Worm (Caenorhabditis elegans) whole organism, L2 larva: ENCODE data around the gene dop-3.

Source experiments
- C34F6.9 ChIP-seq: fragments of 150-350 bp; optimal IDR thresholded peaks from 2 replicates; lab custom pipeline; 2014; ENCODE audit warnings: missing biosample characterization, missing genetic modification characterization
- R02D3.7 ChIP-seq: fragments of 150-350 bp; optimal IDR thresholded peaks from 2 replicates; lab custom pipeline; 2014; ENCODE audit warnings: missing biosample characterization, missing genetic modification characterization
- Y55F3AM.14 ChIP-seq: fragments of 200-800 bp; sonication (Bioruptor generic); optimal IDR thresholded peaks from 2 replicates; lab custom pipeline; 2018; ENCODE audit warnings: mild to moderate bottlenecking, missing genetic modification characterization, missing compliant biosample characterization
- ZK546.5 ChIP-seq: sonication (generic microtip); optimal IDR thresholded peaks from 2 replicates; lab custom pipeline; 2017; ENCODE audit warnings: missing biosample characterization, missing genetic modification characterization
- alr-1 ChIP-seq: fragments of 150-350 bp; optimal IDR thresholded peaks from 2 replicates; lab custom pipeline; 2014; ENCODE audit warnings: missing biosample characterization, missing genetic modification characterization
- blmp-1 ChIP-seq: sonication (generic microtip); optimal IDR thresholded peaks from 2 replicates; lab custom pipeline; 2017; ENCODE audit warnings: missing genetic modification characterization, mild to moderate bottlenecking, missing compliant biosample characterization, antibody characterized with exemption, moderate library complexity; ENCODE audit not compliant: insufficient read depth
- ceh-16 ChIP-seq: fragments of 150-350 bp; optimal IDR thresholded peaks from 2 replicates; lab custom pipeline; 2014; ENCODE audit warnings: missing biosample characterization, missing genetic modification characterization
- crh-2 ChIP-seq: sonication (generic microtip); optimal IDR thresholded peaks from 2 replicates; lab custom pipeline; 2017; ENCODE audit warnings: missing biosample characterization, missing genetic modification characterization
- elt-1 ChIP-seq: fragments of 150-350 bp; optimal IDR thresholded peaks from 2 replicates; lab custom pipeline; 2014; ENCODE audit warnings: missing biosample characterization, missing genetic modification characterization
- elt-3 ChIP-seq: sonication (generic microtip); optimal IDR thresholded peaks from 2 replicates; lab custom pipeline; 2017; ENCODE audit warnings: missing biosample characterization, missing genetic modification characterization
- fos-1 ChIP-seq: fragments of 150-350 bp; optimal IDR thresholded peaks from 2 replicates; lab custom pipeline; 2014; ENCODE audit warnings: missing biosample characterization, missing genetic modification characterization
- gmeb-1 ChIP-seq: fragments of 150-350 bp; optimal IDR thresholded peaks from 2 replicates; lab custom pipeline; 2014; ENCODE audit warnings: missing biosample characterization, missing genetic modification characterization
- lin-39 ChIP-seq: fragments of 150-350 bp; optimal IDR thresholded peaks from 2 replicates; lab custom pipeline; 2014; ENCODE audit warnings: missing biosample characterization, missing genetic modification reagents, missing genetic modification characterization
- lsy-2 ChIP-seq, 2 experiments: fragments of 150-350 bp in 1 of 2; sonication (generic microtip) in 1 of 2; optimal IDR thresholded peaks; 2 replicates each; lab custom pipeline; 2014 to 2017; ENCODE audit warnings: missing biosample characterization in 2 of 2, missing genetic modification characterization in 2 of 2
- mab-5 ChIP-seq: fragments of 150-350 bp; optimal IDR thresholded peaks from 2 replicates; lab custom pipeline; 2014; ENCODE audit warnings: missing biosample characterization, missing genetic modification characterization
- mbf-1 ChIP-seq: sonication (generic microtip); optimal IDR thresholded peaks from 2 replicates; lab custom pipeline; 2017; ENCODE audit warnings: missing biosample characterization, missing genetic modification characterization
- mdl-1 ChIP-seq, 2 experiments: fragments of 150-350 bp in 1 of 2; sonication (generic microtip) in 1 of 2; optimal IDR thresholded peaks; 2 replicates each; lab custom pipeline; 2017; ENCODE audit warnings: missing biosample characterization in 2 of 2, missing genetic modification characterization in 2 of 2
- nhr-10 ChIP-seq: sonication (generic microtip); optimal IDR thresholded peaks from 2 replicates; lab custom pipeline; 2017; ENCODE audit warnings: missing biosample characterization, missing genetic modification characterization
- nhr-11 ChIP-seq: fragments of 150-350 bp; optimal IDR thresholded peaks from 2 replicates; lab custom pipeline; 2014; ENCODE audit warnings: missing biosample characterization, missing genetic modification characterization
- nhr-129 ChIP-seq: fragments of 150-350 bp; optimal IDR thresholded peaks from 2 replicates; lab custom pipeline; 2014; ENCODE audit warnings: missing biosample characterization, missing genetic modification characterization
- nhr-21 ChIP-seq: fragments of 150-350 bp; optimal IDR thresholded peaks from 2 replicates; lab custom pipeline; 2014; ENCODE audit warnings: missing biosample characterization, missing genetic modification characterization
- nhr-237 ChIP-seq: fragments of 150-350 bp; optimal IDR thresholded peaks from 2 replicates; lab custom pipeline; 2014; ENCODE audit warnings: missing biosample characterization, missing genetic modification characterization
- nhr-6 ChIP-seq: fragments of 150-350 bp; optimal IDR thresholded peaks from 2 replicates; lab custom pipeline; 2014; ENCODE audit warnings: missing biosample characterization, missing genetic modification characterization
- nhr-77 ChIP-seq: fragments of 150-350 bp; optimal IDR thresholded peaks from 2 replicates; lab custom pipeline; 2014; ENCODE audit warnings: missing biosample characterization, missing genetic modification characterization
- sem-4 ChIP-seq: fragments of 150-350 bp; optimal IDR thresholded peaks from 2 replicates; lab custom pipeline; 2014; ENCODE audit warnings: missing biosample characterization, missing genetic modification reagents, missing genetic modification characterization
- skn-1 ChIP-seq: sonication (generic microtip); optimal IDR thresholded peaks from 2 replicates; lab custom pipeline; 2017; ENCODE audit warnings: missing biosample characterization, missing genetic modification characterization
- sma-3 ChIP-seq: sonication (generic microtip); optimal IDR thresholded peaks from 2 replicates; lab custom pipeline; 2016; ENCODE audit warnings: missing genetic modification reagents, missing genetic modification characterization, missing compliant biosample characterization
- sma-9 ChIP-seq, 2 experiments: fragments of 150-350 bp in 1 of 2; sonication (generic microtip) in 1 of 2; optimal IDR thresholded peaks; 2 replicates each; lab custom pipeline; 2014 to 2016; ENCODE audit warnings: missing genetic modification characterization in 2 of 2, mild to moderate bottlenecking in 1 of 2, missing biosample characterization in 1 of 2, missing compliant biosample characterization in 1 of 2, missing genetic modification reagents in 1 of 2, moderate library complexity in 1 of 2
- unc-55 ChIP-seq: fragments of 150-350 bp; sonication (generic microtip); optimal IDR thresholded peaks from 3 replicates; lab custom pipeline; 2014; ENCODE audit warnings: missing biosample characterization, missing genetic modification reagents, missing genetic modification characterization
- unc-62 ChIP-seq: fragments of 150-350 bp; optimal IDR thresholded peaks from 2 replicates; lab custom pipeline; 2014; ENCODE audit warnings: missing biosample characterization, missing genetic modification reagents, missing genetic modification characterization
- zag-1 ChIP-seq: fragments of 150-350 bp; optimal IDR thresholded peaks from 2 replicates; lab custom pipeline; 2014; ENCODE audit warnings: missing biosample characterization, missing genetic modification characterization
- ztf-1 ChIP-seq: fragments of 200-800 bp; sonication (Bioruptor generic); conservative IDR thresholded peaks from 2 replicates; pipeline ENCODE4 v1.3.6; 2022; ENCODE audit warnings: missing genetic modification characterization, missing compliant biosample characterization
- ztf-11 ChIP-seq: sonication (generic microtip); optimal IDR thresholded peaks from 2 replicates; lab custom pipeline; 2017; ENCODE audit warnings: missing biosample characterization, missing genetic modification characterization
- ztf-4 ChIP-seq: fragments of 150-350 bp; optimal IDR thresholded peaks from 2 replicates; lab custom pipeline; 2014; ENCODE audit warnings: missing biosample characterization, missing genetic modification characterization

Gene dop-3

ce11 chrX:6572987-6573386 is 3.5 kb upstream of the dop-3 start:
- TF ChIP-seq elt-3 (tag; lab: Kevin White, UChicago) (no peak), mbf-1 (tag; lab: Kevin White, UChicago) (no peak), zag-1 (tag; lab: Kevin White, UChicago) (no peak), sma-9 (GFP tag; optimal IDR thresholded peaks at IDR 0.05; lab: Kevin White, UChicago) (no peak), sma-9 (tag; optimal IDR thresholded peaks at IDR 0.05; lab: Kevin White, UChicago) (no peak), blmp-1 (tag; lab: Kevin White, UChicago) (no peak), crh-2 (tag; lab: Kevin White, UChicago) (no peak), gmeb-1 (tag; lab: Kevin White, UChicago) (no peak), fos-1 (tag; lab: Kevin White, UChicago) (no peak), nhr-237 (tag; lab: Kevin White, UChicago) (no peak), nhr-11 (tag; lab: Kevin White, UChicago) (no peak), ceh-16 (no peak), Y55F3AM.14 (GFP tag; lab: Kevin White, UChicago) (no peak), mab-5 (tag; lab: Kevin White, UChicago) (no peak), nhr-129 (tag; lab: Kevin White, UChicago) (no peak), mdl-1 (tag; optimal IDR thresholded peaks at IDR 0.05; lab: Kevin White, UChicago) (no peak)

DNA sequence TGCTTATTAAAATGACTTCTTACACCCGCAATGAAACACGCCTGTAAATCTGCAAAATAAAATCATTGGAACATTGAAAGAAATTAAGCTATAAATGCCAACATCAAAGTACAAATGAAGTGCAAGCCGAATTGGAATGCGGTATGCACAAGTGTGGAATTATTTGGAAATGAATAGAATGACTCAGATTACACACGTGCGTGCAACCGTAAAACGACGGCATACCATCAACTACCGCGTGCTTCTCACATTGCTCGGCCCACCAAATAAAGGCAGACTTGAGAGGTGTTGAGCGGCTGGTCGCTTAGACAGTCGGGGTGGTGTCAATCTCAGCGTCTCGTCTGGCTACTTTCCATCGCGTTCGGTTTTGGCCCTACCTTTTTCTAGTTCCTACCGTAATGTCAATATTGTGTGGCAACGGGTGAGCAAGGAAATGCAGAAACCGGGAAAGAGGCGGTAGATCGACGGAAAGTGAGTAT is 7.1 kb downstream of the dop-3 start, which contains the start of gene aaim-1:
TSS of gene aaim-1 (minus strand) at position 51 of the 479 bp plus-strand sequence.
- TF ChIP-seq C34F6.9 (tag; lab: Kevin White, UChicago) (no peak), ZK546.5 (tag; lab: Kevin White, UChicago) (no peak), ceh-16 (no peak), R02D3.7 (no peak), mbf-1 (tag; lab: Kevin White, UChicago) (no peak), sma-3 (GFP tag; lab: Kevin White, UChicago) (no peak), nhr-11 (tag; lab: Kevin White, UChicago) (no peak)

ce11 chrX:6560495-6560894 is 9.0 kb downstream of the dop-3 start:
- TF ChIP-seq nhr-21 (no peak), sem-4 (tag; lab: Kevin White, UChicago) (no peak), mbf-1 (tag; lab: Kevin White, UChicago) (no peak), unc-62 (GFP tag; lab: Kevin White, UChicago) (no peak), nhr-6 (tag; lab: Kevin White, UChicago) (no peak), fos-1 (tag; lab: Kevin White, UChicago) (no peak), ztf-1 (GFP tag; lab: Robert Waterston, UW) (no peak), ztf-11 (tag; lab: Kevin White, UChicago) (no peak), unc-55 (GFP tag; lab: Kevin White, UChicago) (no peak), Y55F3AM.14 (GFP tag; lab: Kevin White, UChicago) (no peak)

- TF ChIP-seq lin-39 (tag; lab: Kevin White, UChicago): no peak
- no peak for TF ChIP-seq ZK546.5 (tag; lab: Kevin White, UChicago)
- TF ChIP-seq nhr-77 (tag; lab: Kevin White, UChicago): no peak
- TF ChIP-seq elt-1 (tag; lab: Kevin White, UChicago): no peak
Observed at ce11 chrX:6553634-6554033, 15.9 kb downstream of the dop-3 start.

DNA sequence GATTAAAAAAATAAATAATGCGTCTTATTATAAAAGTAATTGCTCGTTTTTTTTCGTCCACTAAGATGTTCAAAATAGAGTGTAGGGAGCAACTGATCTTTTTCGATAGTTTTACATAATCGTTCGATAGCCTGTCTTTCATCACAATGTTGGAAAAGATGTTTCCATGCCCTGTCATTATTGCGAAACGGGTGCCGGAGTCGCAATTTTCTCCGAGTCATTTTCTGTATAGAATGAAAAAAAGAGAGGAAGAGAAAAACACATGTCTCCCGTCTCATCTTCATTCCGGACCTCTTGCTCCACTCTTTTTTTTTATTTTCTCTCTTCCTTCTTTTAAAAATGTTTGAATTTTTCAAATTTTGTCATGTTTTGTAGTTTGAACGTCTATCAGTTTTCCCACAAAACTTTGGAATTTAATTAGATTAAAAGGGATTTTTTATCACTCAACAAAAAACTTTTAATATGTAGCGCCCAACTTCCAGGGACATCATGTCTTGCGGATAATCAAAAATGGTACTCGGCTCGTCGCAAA is 16.7 kb downstream of the dop-3 start, which contains the start of gene svh-2:
TSS of gene svh-2 (plus strand) at position 482 of the 532 bp plus-strand sequence.
- TF ChIP-seq C34F6.9 (tag; lab: Kevin White, UChicago) (peak; percentile 22), ztf-4 (tag; lab: Kevin White, UChicago) (no peak), nhr-129 (tag; lab: Kevin White, UChicago) (peak; percentile 5), unc-55 (GFP tag; lab: Kevin White, UChicago) (peak; percentile 11)
- TF ChIP-seq, all 48 proteins: peak for 3

ce11 chrX:6551679-6552078 is 17.8 kb downstream of the dop-3 start:
- TF ChIP-seq fos-1 (tag; lab: Kevin White, UChicago) (peak; percentile 81), skn-1 (tag; lab: Kevin White, UChicago) (no peak), crh-2 (tag; lab: Kevin White, UChicago) (peak; percentile 41), alr-1 (tag; lab: Kevin White, UChicago) (no peak), sma-3 (GFP tag; lab: Kevin White, UChicago) (peak; percentile 39), sma-9 (GFP tag; optimal IDR thresholded peaks at IDR 0.05; lab: Kevin White, UChicago) (peak; percentile 57), sma-9 (tag; optimal IDR thresholded peaks at IDR 0.05; lab: Kevin White, UChicago) (no peak), nhr-10 (tag; lab: Kevin White, UChicago) (no peak), lsy-2 (tag; optimal IDR thresholded peaks at IDR 0.05; lab: Kevin White, UChicago) (no peak), nhr-129 (tag; lab: Kevin White, UChicago) (peak; percentile 3), mdl-1 (tag; optimal IDR thresholded peaks at IDR 0.05; lab: Kevin White, UChicago) (no peak)
